Worm (Caenorhabditis elegans) whole organism, young adult: ENCODE measurements around the gene fbxb-11.

Experiments used
- C06A6.2 ChIP-seq: fragments of 200-800 bp; sonication (Bioruptor generic); conservative IDR thresholded peaks from 2 replicates; pipeline ENCODE4 v1.3.6; 2022; ENCODE audit warnings: missing genetic modification characterization, missing compliant biosample characterization
- F10E7.11 ChIP-seq: sonication (generic microtip); optimal IDR thresholded peaks from 2 replicates; lab custom pipeline; 2017; ENCODE audit warnings: mild to moderate bottlenecking, missing genetic modification characterization, moderate library complexity, missing compliant biosample characterization
- F33H1.4 ChIP-seq: fragments of 200-800 bp; sonication (Bioruptor generic); IDR thresholded peaks from 2 replicates; pipeline ENCODE4 v1.3.6; 2022; ENCODE audit warnings: missing genetic modification reagents, missing genetic modification characterization, missing compliant biosample characterization
- F49E8.2 ChIP-seq: sonication (generic microtip); optimal IDR thresholded peaks from 3 replicates; lab custom pipeline; 2017; ENCODE audit warnings: missing genetic modification characterization, mild to moderate bottlenecking, missing compliant biosample characterization, antibody characterized with exemption, moderate library complexity; ENCODE audit not compliant: insufficient read depth
- F52B5.7 ChIP-seq: sonication (generic microtip); optimal IDR thresholded peaks from 2 replicates; lab custom pipeline; 2016; ENCODE audit warnings: mild to moderate bottlenecking, missing genetic modification characterization, missing compliant biosample characterization
- F57C9.4 ChIP-seq: sonication (generic microtip); optimal IDR thresholded peaks from 2 replicates; lab custom pipeline; 2017; ENCODE audit warnings: mild to moderate bottlenecking, missing genetic modification characterization, missing compliant biosample characterization
- K11D2.4 ChIP-seq: fragments of 200-800 bp; sonication (Bioruptor generic); IDR thresholded peaks from 2 replicates; pipeline ENCODE4 v1.3.6; 2022; ENCODE audit warnings: missing genetic modification reagents, missing genetic modification characterization, missing compliant biosample characterization
- Y95B8A.8 ChIP-seq: fragments of 200-800 bp; sonication (Bioruptor generic); IDR thresholded peaks from 2 replicates; pipeline ENCODE4 v1.3.6; 2022; ENCODE audit warnings: missing genetic modification reagents, missing genetic modification characterization, missing compliant biosample characterization
- ZK185.1 ChIP-seq: sonication (generic microtip); optimal IDR thresholded peaks from 2 replicates; lab custom pipeline; 2016; ENCODE audit warnings: mild to moderate bottlenecking, missing genetic modification characterization, missing compliant biosample characterization; ENCODE audit not compliant: poor library complexity, severe bottlenecking
- aptf-3 ChIP-seq: fragments of 200-800 bp; sonication (Bioruptor generic); IDR thresholded peaks from 2 replicates; pipeline ENCODE4 v1.3.6; 2022; ENCODE audit warnings: missing genetic modification characterization, missing compliant biosample characterization
- athp-1 ChIP-seq: sonication (generic microtip); optimal IDR thresholded peaks from 2 replicates; lab custom pipeline; 2017; ENCODE audit warnings: mild to moderate bottlenecking, missing genetic modification characterization, missing compliant biosample characterization
- attf-6 ChIP-seq: fragments of 200-800 bp; sonication (Bioruptor generic); IDR thresholded peaks from 2 replicates; pipeline ENCODE4 v1.3.6; 2022; ENCODE audit warnings: missing genetic modification reagents, missing genetic modification characterization, missing compliant biosample characterization
- bed-2 ChIP-seq: fragments of 200-800 bp; sonication (Bioruptor generic); IDR thresholded peaks from 2 replicates; pipeline ENCODE4 v1.3.6; 2022; ENCODE audit warnings: missing genetic modification reagents, missing genetic modification characterization, missing compliant biosample characterization
- ceh-27 ChIP-seq: fragments of 200-800 bp; sonication (Bioruptor generic); optimal IDR thresholded peaks from 2 replicates; lab custom pipeline; 2018; ENCODE audit warnings: mild to moderate bottlenecking, missing genetic modification characterization, moderate library complexity, missing compliant biosample characterization
- ceh-58 ChIP-seq: fragments of 200-800 bp; sonication (Bioruptor generic); IDR thresholded peaks from 2 replicates; pipeline ENCODE4 v1.3.6; 2022; ENCODE audit warnings: missing genetic modification characterization, missing compliant biosample characterization
- ceh-79 ChIP-seq: sonication (generic microtip); optimal IDR thresholded peaks from 2 replicates; lab custom pipeline; 2017; ENCODE audit warnings: mild to moderate bottlenecking, missing genetic modification characterization, missing compliant biosample characterization
- dox-1 ChIP-seq: fragments of 200-800 bp; sonication (Bioruptor generic); IDR thresholded peaks from 2 replicates; pipeline ENCODE4 v1.3.6; 2022; ENCODE audit warnings: missing genetic modification reagents, missing genetic modification characterization, missing compliant biosample characterization
- dpl-1 ChIP-seq: fragments of 150-350 bp; optimal IDR thresholded peaks from 2 replicates; lab custom pipeline; 2014; ENCODE audit warnings: missing biosample characterization, missing genetic modification reagents, missing genetic modification characterization
- egl-18 ChIP-seq: fragments of 200-800 bp; sonication (Bioruptor generic); IDR thresholded peaks from 2 replicates; pipeline ENCODE4 v1.3.6; 2022; ENCODE audit warnings: missing genetic modification reagents, missing genetic modification characterization, missing compliant biosample characterization
- fkh-3 ChIP-seq: sonication (generic microtip); optimal IDR thresholded peaks from 2 replicates; lab custom pipeline; 2016; ENCODE audit warnings: mild to moderate bottlenecking, missing genetic modification characterization, missing compliant biosample characterization
- gei-17 ChIP-seq: fragments of 200-800 bp; sonication (Bioruptor generic); optimal IDR thresholded peaks from 2 replicates; lab custom pipeline; 2018; ENCODE audit warnings: mild to moderate bottlenecking, missing genetic modification characterization, missing compliant biosample characterization
- him-1 ChIP-seq: sonication (generic microtip); optimal IDR thresholded peaks from 2 replicates; lab custom pipeline; 2016; ENCODE audit warnings: missing genotype, missing genetic modification reagents, missing genetic modification characterization, missing compliant biosample characterization
- hlh-26 ChIP-seq: fragments of 200-800 bp; sonication (Bioruptor generic); conservative IDR thresholded peaks from 2 replicates; pipeline ENCODE4 v1.3.6; 2022; ENCODE audit warnings: missing genetic modification reagents, missing genetic modification characterization, missing compliant biosample characterization
- hmg-1.2 ChIP-seq: fragments of 200-800 bp; sonication (Bioruptor generic); IDR thresholded peaks from 2 replicates; pipeline ENCODE4 v1.3.6; 2022; ENCODE audit warnings: missing genetic modification reagents, missing genetic modification characterization, missing compliant biosample characterization
- hmg-20 ChIP-seq: fragments of 200-800 bp; sonication (Bioruptor generic); IDR thresholded peaks from 2 replicates; pipeline ENCODE4 v1.3.6; 2022; ENCODE audit warnings: missing genetic modification reagents, missing genetic modification characterization, missing compliant biosample characterization
- lin-26 ChIP-seq: fragments of 200-800 bp; sonication (Bioruptor generic); IDR thresholded peaks from 2 replicates; pipeline ENCODE4 v1.3.6; 2022; ENCODE audit warnings: missing genetic modification reagents, missing genetic modification characterization, missing compliant biosample characterization
- lir-1 ChIP-seq: fragments of 200-800 bp; sonication (Bioruptor generic); conservative IDR thresholded peaks from 2 replicates; pipeline ENCODE4 v1.3.6; 2022; ENCODE audit warnings: missing genetic modification reagents, missing genetic modification characterization, missing compliant biosample characterization
- lsl-1 ChIP-seq: fragments of 200-800 bp; sonication (Bioruptor generic); optimal IDR thresholded peaks from 2 replicates; lab custom pipeline; 2018; ENCODE audit warnings: mild to moderate bottlenecking, missing genetic modification characterization, moderate library complexity, missing compliant biosample characterization
- madf-3 ChIP-seq: fragments of 200-800 bp; sonication (Bioruptor generic); IDR thresholded peaks from 2 replicates; pipeline ENCODE4 v1.3.6; 2022; ENCODE audit warnings: missing genetic modification reagents, missing genetic modification characterization, missing compliant biosample characterization
- madf-8 ChIP-seq: fragments of 200-800 bp; sonication (Bioruptor generic); conservative IDR thresholded peaks from 2 replicates; pipeline ENCODE4 v1.3.6; 2022; ENCODE audit warnings: missing genetic modification reagents, missing genetic modification characterization, missing compliant biosample characterization
- mcd-1 ChIP-seq: fragments of 200-800 bp; sonication (Bioruptor generic); IDR thresholded peaks from 2 replicates; pipeline ENCODE4 v1.3.6; 2022; ENCODE audit warnings: missing genetic modification reagents, missing genetic modification characterization, missing compliant biosample characterization
- nfyb-1 ChIP-seq: fragments of 200-800 bp; sonication (Bioruptor generic); IDR thresholded peaks from 2 replicates; pipeline ENCODE4 v1.3.6; 2022; ENCODE audit warnings: missing genetic modification reagents, missing genetic modification characterization, missing compliant biosample characterization
- nhr-80 ChIP-seq: sonication (generic microtip); optimal IDR thresholded peaks from 2 replicates; lab custom pipeline; 2016; ENCODE audit warnings: missing genetic modification characterization, missing compliant biosample characterization
- pha-4 ChIP-seq: fragments of 150-350 bp; sonication (generic microtip); optimal IDR thresholded peaks from 2 replicates; lab custom pipeline; 2014; ENCODE audit warnings: missing biosample characterization, missing genetic modification reagents, missing genetic modification characterization
- repo-1 ChIP-seq: sonication (generic microtip); optimal IDR thresholded peaks from 2 replicates; lab custom pipeline; 2017; ENCODE audit warnings: mild to moderate bottlenecking, missing genetic modification characterization, missing compliant biosample characterization
- sdz-38 ChIP-seq: sonication (generic microtip); optimal IDR thresholded peaks from 2 replicates; lab custom pipeline; 2016; ENCODE audit warnings: missing genotype, missing genetic modification characterization, missing compliant biosample characterization
- snpc-1.3 ChIP-seq: sonication (generic microtip); optimal IDR thresholded peaks from 2 replicates; lab custom pipeline; 2017; ENCODE audit warnings: missing genetic modification characterization, mild to moderate bottlenecking, missing compliant biosample characterization, antibody characterized with exemption, moderate library complexity, missing genotype, missing genetic modification reagents; ENCODE audit not compliant: insufficient read depth
- snpc-3.4 ChIP-seq: sonication (generic microtip); optimal IDR thresholded peaks from 2 replicates; lab custom pipeline; 2017; ENCODE audit warnings: missing genetic modification characterization, mild to moderate bottlenecking, missing compliant biosample characterization, antibody characterized with exemption, moderate library complexity, missing genotype, missing genetic modification reagents
- tbp1 ChIP-seq: fragments of 200-800 bp; sonication (Bioruptor generic); optimal IDR thresholded peaks from 2 replicates; lab custom pipeline; 2018; ENCODE audit warnings: mild to moderate bottlenecking, missing genetic modification characterization, missing compliant biosample characterization
- zfh-2 ChIP-seq: fragments of 200-800 bp; sonication (Bioruptor generic); conservative IDR thresholded peaks from 2 replicates; pipeline ENCODE4 v1.3.6; 2022; ENCODE audit warnings: missing genetic modification reagents, missing genetic modification characterization, missing compliant biosample characterization
- ztf-25 ChIP-seq: fragments of 200-800 bp; sonication (Bioruptor generic); IDR thresholded peaks from 2 replicates; pipeline ENCODE4 v1.3.6; 2022; ENCODE audit warnings: missing genetic modification reagents, missing genetic modification characterization, missing compliant biosample characterization

The fbxb-11 gene

ce11 chrII:1722394-1722793 lies 2.0 kb upstream of the fbxb-11 start, which contains the start of the genes fbxb-5 and btb-8:
Gene fbxb-5 (minus strand): TSS chrII:1722494.
Gene btb-8 (plus strand): TSS chrII:1722770.
- TF ChIP-seq nfyb-1 (no peak), F49E8.2 (tag; lab: Kevin White, UChicago) (no peak), him-1 (tag; lab: Kevin White, UChicago) (no peak), attf-6 (no peak), K11D2.4 (GFP tag; lab: Robert Waterston, UW) (no peak), ceh-58 (no peak), F52B5.7 (tag; lab: Kevin White, UChicago) (no peak), ceh-79 (tag; lab: Kevin White, UChicago) (no peak), ceh-27 (GFP tag; lab: Kevin White, UChicago) (no peak)

ce11 chrII:1725735-1726134 lies 1.3 kb downstream of the fbxb-11 start, which contains the start of gene F45C12.17:
Gene F45C12.17 (plus strand): TSS chrII:1726111.
- no peak for TF ChIP-seq madf-3
- TF ChIP-seq lsl-1 = no peak
- no peak for TF ChIP-seq mcd-1 (GFP tag; lab: Robert Waterston, UW)

- TF ChIP-seq dox-1 (peak; percentile 37; the same call in 1 of the 2 replicates), ztf-25 (no peak), hmg-1.2 (GFP tag; lab: Robert Waterston, UW) (peak; percentile 30; the same call in 1 of the 2 replicates), nhr-80 (peak; percentile 83)
Measured at ce11 chrII:1728253-1728652, 3.8 kb downstream of the fbxb-11 start, which contains the start of gene btb-9. Gene btb-9 (plus strand): TSS chrII:1728506.

ce11 chrII:1730103-1730502 lies 5.7 kb downstream of the fbxb-11 start, which contains the start of gene ceh-81:
Gene ceh-81 (plus strand): TSS chrII:1730403.
- TF ChIP-seq tbp1 = no peak
- no peak for TF ChIP-seq hmg-20 (GFP tag; lab: Robert Waterston, UW)
- TF ChIP-seq fkh-3 = no peak
- no peak for TF ChIP-seq F33H1.4 (GFP tag; lab: Robert Waterston, UW)
- TF ChIP-seq sdz-38 (tag; lab: Kevin White, UChicago) = no peak
- TF ChIP-seq madf-8 (GFP tag; lab: Robert Waterston, UW) = no peak
- TF ChIP-seq gei-17 (GFP tag; lab: Kevin White, UChicago) = no peak
- no peak for TF ChIP-seq pha-4 (tag; lab: Kevin White, UChicago)
- no peak for TF ChIP-seq snpc-1.3
- TF ChIP-seq hlh-26 = no peak
- no peak for TF ChIP-seq nfyb-1
- no peak for TF ChIP-seq F52B5.7 (tag; lab: Kevin White, UChicago)
- TF ChIP-seq bed-2 (GFP tag; lab: Robert Waterston, UW) = no peak
- TF ChIP-seq Y95B8A.8 (GFP tag; lab: Robert Waterston, UW) = no peak
- no peak for TF ChIP-seq zfh-2 (GFP tag; lab: Robert Waterston, UW)

- TF ChIP-seq egl-18 (GFP tag; lab: Robert Waterston, UW) = no peak
- TF ChIP-seq snpc-3.4 (tag; lab: Kevin White, UChicago) = no peak
Measured at ce11 chrII:1731932-1732331, 7.5 kb downstream of the fbxb-11 start, which contains the start of gene ceh-82. Gene ceh-82 (plus strand): TSS chrII:1732232.

- TF ChIP-seq lir-1 (GFP tag; lab: Robert Waterston, UW) (no peak), aptf-3 (GFP tag; lab: Robert Waterston, UW) (no peak), athp-1 (tag; lab: Kevin White, UChicago) (no peak), F10E7.11 (tag; lab: Kevin White, UChicago) (no peak), snpc-3.4 (tag; lab: Kevin White, UChicago) (no peak), C06A6.2 (no peak), sdz-38 (tag; lab: Kevin White, UChicago) (no peak), hmg-20 (GFP tag; lab: Robert Waterston, UW) (no peak), ZK185.1 (tag; lab: Kevin White, UChicago) (no peak), dpl-1 (GFP tag; lab: Kevin White, UChicago) (no peak), madf-3 (no peak), F33H1.4 (GFP tag; lab: Robert Waterston, UW) (no peak), lin-26 (GFP tag; lab: Robert Waterston, UW) (no peak), F57C9.4 (tag; lab: Kevin White, UChicago) (no peak), repo-1 (no peak)
Measured at ce11 chrII:1735145-1735544, 10.7 kb downstream of the fbxb-11 start.
